Fruit fly (Drosophila melanogaster) whole organism, prepupa: ENCODE data around the gene Fancl.

Experiments
- Blimp-1 ChIP-seq: fragments of 200-800 bp; sonication (Bioruptor generic); optimal IDR thresholded peaks from 3 replicates; lab custom pipeline; 2017; ENCODE audit warnings: missing biosample characterization, missing genetic modification characterization, mild to moderate bottlenecking, moderate library complexity, missing genetic modification reagents
- CG10631 ChIP-seq: fragments of 200-800 bp; sonication (Bioruptor generic); optimal IDR thresholded peaks from 2 replicates; lab custom pipeline; 2016; ENCODE audit warnings: missing biosample characterization, missing genetic modification characterization
- CG10669 ChIP-seq: fragments of 200-800 bp; sonication (Bioruptor generic); optimal IDR thresholded peaks from 3 replicates; lab custom pipeline; 2018; ENCODE audit warnings: missing biosample characterization, mild to moderate bottlenecking, missing genetic modification characterization, moderate library complexity
- CG11294 ChIP-seq: fragments of 200-800 bp; sonication (Bioruptor generic); IDR thresholded peaks from 2 replicates; pipeline ENCODE4 v1.3.6; 2022; ENCODE audit warnings: missing biosample characterization, missing genetic modification characterization
- CG11762 ChIP-seq: fragments of 200-800 bp; sonication (Bioruptor generic); optimal IDR thresholded peaks from 3 replicates; lab custom pipeline; 2016; ENCODE audit warnings: missing biosample characterization, missing genetic modification characterization; ENCODE audit not compliant: insufficient read depth
- CG1621 ChIP-seq: fragments of 200-800 bp; sonication (Bioruptor generic); optimal IDR thresholded peaks from 3 replicates; lab custom pipeline; 2018; ENCODE audit warnings: missing biosample characterization, mild to moderate bottlenecking, missing genetic modification characterization
- CG16779 ChIP-seq: fragments of 200-800 bp; sonication (Bioruptor generic); optimal IDR thresholded peaks from 3 replicates; lab custom pipeline; 2017; ENCODE audit warnings: missing biosample characterization, mild to moderate bottlenecking, missing genetic modification characterization
- CG3032 ChIP-seq: fragments of 200-800 bp; optimal IDR thresholded peaks from 2 replicates; lab custom pipeline; 2019; ENCODE audit warnings: missing biosample characterization, mild to moderate bottlenecking, missing genetic modification characterization, moderate library complexity
- CG32006 ChIP-seq: fragments of 200-800 bp; sonication (Bioruptor generic); optimal IDR thresholded peaks from 3 replicates; lab custom pipeline; 2017; ENCODE audit warnings: missing biosample characterization, mild to moderate bottlenecking, missing genetic modification characterization
- CG3919 ChIP-seq: fragments of 200-800 bp; sonication (Bioruptor generic); optimal IDR thresholded peaks from 3 replicates; lab custom pipeline; 2016; ENCODE audit warnings: missing biosample characterization, missing genetic modification characterization
- CG6163 ChIP-seq: fragments of 200-800 bp; sonication (Bioruptor generic); IDR thresholded peaks from 3 replicates; pipeline ENCODE4 v1.3.6; 2022; ENCODE audit warnings: missing biosample characterization, missing genetic modification characterization
- CG6792 ChIP-seq: fragments of 200-800 bp; sonication (Bioruptor generic); optimal IDR thresholded peaks from 3 replicates; lab custom pipeline; 2016; ENCODE audit warnings: missing biosample characterization, missing genetic modification characterization
- CG6808 ChIP-seq: fragments of 200-800 bp; sonication (Bioruptor generic); optimal IDR thresholded peaks from 3 replicates; lab custom pipeline; 2017; ENCODE audit warnings: missing biosample characterization, missing genetic modification characterization, mild to moderate bottlenecking, moderate library complexity, missing genetic modification reagents
- CG7368 ChIP-seq: fragments of 200-800 bp; sonication (Bioruptor generic); optimal IDR thresholded peaks from 3 replicates; lab custom pipeline; 2016; ENCODE audit warnings: missing biosample characterization, missing genetic modification characterization
- CG8119 ChIP-seq: fragments of 200-800 bp; sonication (Bioruptor generic); IDR thresholded peaks from 3 replicates; pipeline ENCODE4 v1.3.6; 2022; ENCODE audit warnings: missing biosample characterization, missing genetic modification characterization
- CG8319 ChIP-seq: fragments of 200-800 bp; sonication (Bioruptor generic); optimal IDR thresholded peaks from 3 replicates; lab custom pipeline; 2016; ENCODE audit warnings: missing biosample characterization, missing genetic modification characterization
- CG9139 ChIP-seq: fragments of 200-800 bp; sonication (Bioruptor generic); optimal IDR thresholded peaks from 3 replicates; lab custom pipeline; 2017; ENCODE audit warnings: missing biosample characterization, mild to moderate bottlenecking, missing genetic modification characterization
- Eip75B ChIP-seq: fragments of 200-800 bp; sonication (Bioruptor generic); optimal IDR thresholded peaks from 3 replicates; lab custom pipeline; 2016; ENCODE audit warnings: missing biosample characterization, missing genetic modification characterization
- Eip78C ChIP-seq: fragments of 200-800 bp; sonication (Bioruptor generic); peaks from one replicate; lab custom pipeline; 2016; ENCODE audit warnings: missing biosample characterization, missing genetic modification characterization
- Eip93F ChIP-seq: fragments of 200-800 bp; sonication (Bioruptor generic); optimal IDR thresholded peaks from 2 replicates; lab custom pipeline; 2016; ENCODE audit warnings: missing biosample characterization, mild to moderate bottlenecking, missing genetic modification characterization
- Ets96B ChIP-seq: fragments of 200-800 bp; optimal IDR thresholded peaks from 2 replicates; lab custom pipeline; 2019; ENCODE audit warnings: missing biosample characterization, mild to moderate bottlenecking, missing genetic modification characterization, moderate library complexity
- Hr38 ChIP-seq: sonication (Bioruptor generic); optimal IDR thresholded peaks from 2 replicates; lab custom pipeline; 2016; ENCODE audit warnings: missing biosample characterization, missing genetic modification characterization
- Hr4 ChIP-seq: fragments of 200-800 bp; sonication (Bioruptor generic); optimal IDR thresholded peaks from 3 replicates; lab custom pipeline; 2016; ENCODE audit warnings: missing biosample characterization, missing genetic modification characterization
- Lpt ChIP-seq: fragments of 200-800 bp; sonication (Bioruptor generic); optimal IDR thresholded peaks from 3 replicates; lab custom pipeline; 2016; ENCODE audit warnings: missing biosample characterization, missing genetic modification characterization
- OdsH ChIP-seq: fragments of 200-800 bp; sonication (Bioruptor generic); optimal IDR thresholded peaks from 3 replicates; lab custom pipeline; 2016; ENCODE audit warnings: missing biosample characterization, missing genetic modification characterization
- Sox102F ChIP-seq: fragments of 200-800 bp; sonication (Bioruptor generic); optimal IDR thresholded peaks from 2 replicates; lab custom pipeline; 2016; ENCODE audit warnings: missing biosample characterization, mild to moderate bottlenecking, missing genetic modification characterization
- Sox14 ChIP-seq: fragments of 200-800 bp; sonication (Bioruptor generic); optimal IDR thresholded peaks from 3 replicates; lab custom pipeline; 2016; ENCODE audit warnings: missing biosample characterization, missing genetic modification characterization
- Sox15 ChIP-seq: fragments of 200-800 bp; sonication (Bioruptor generic); optimal IDR thresholded peaks from 3 replicates; lab custom pipeline; 2016; ENCODE audit warnings: missing biosample characterization, missing genetic modification characterization
- achi ChIP-seq: fragments of 200-800 bp; sonication (Bioruptor generic); optimal IDR thresholded peaks from 3 replicates; lab custom pipeline; 2016; ENCODE audit warnings: missing biosample characterization, missing genetic modification characterization
- acj6 ChIP-seq: fragments of 200-800 bp; sonication (Bioruptor generic); optimal IDR thresholded peaks from 3 replicates; lab custom pipeline; 2016; ENCODE audit warnings: missing biosample characterization, missing genetic modification characterization
- dsx ChIP-seq: fragments of 200-800 bp; optimal IDR thresholded peaks from 3 replicates; lab custom pipeline; 2019; ENCODE audit warnings: missing biosample characterization, mild to moderate bottlenecking, missing genetic modification characterization, moderate library complexity; ENCODE audit not compliant: poor library complexity, severe bottlenecking
- esn ChIP-seq: fragments of 200-800 bp; sonication (Bioruptor generic); optimal IDR thresholded peaks from 2 replicates; lab custom pipeline; 2016; ENCODE audit warnings: missing biosample characterization, mild to moderate bottlenecking, missing genetic modification characterization, moderate library complexity
- fd59A ChIP-seq: fragments of 200-800 bp; sonication (Bioruptor generic); optimal IDR thresholded peaks from 2 replicates; lab custom pipeline; 2017; ENCODE audit warnings: missing biosample characterization, mild to moderate bottlenecking, missing genetic modification characterization, missing genetic modification reagents
- lz ChIP-seq: fragments of 200-800 bp; sonication (Bioruptor generic); optimal IDR thresholded peaks from 3 replicates; lab custom pipeline; 2016; ENCODE audit warnings: missing biosample characterization, missing genetic modification characterization
- net ChIP-seq: fragments of 200-800 bp; sonication (Bioruptor generic); optimal IDR thresholded peaks from 3 replicates; lab custom pipeline; 2016; ENCODE audit warnings: missing biosample characterization, missing genetic modification characterization
- ss ChIP-seq, 2 experiments: fragments of 200-800 bp; sonication (Bioruptor generic); optimal IDR thresholded peaks; 2 replicates in 1 of 2; 3 replicates in 1 of 2; lab custom pipeline; 2017 to 2018; ENCODE audit warnings: mild to moderate bottlenecking in 2 of 2, missing biosample characterization in 2 of 2, missing genetic modification characterization in 2 of 2, moderate library complexity in 1 of 2
- svp ChIP-seq: fragments of 200-800 bp; sonication (Bioruptor generic); peaks from one replicate; lab custom pipeline; 2016; ENCODE audit warnings: missing biosample characterization, missing genetic modification characterization
- topi ChIP-seq: fragments of 200-800 bp; sonication (Bioruptor generic); optimal IDR thresholded peaks from 3 replicates; lab custom pipeline; 2016; ENCODE audit warnings: missing biosample characterization, missing genetic modification characterization
- vri ChIP-seq: fragments of 200-800 bp; sonication (Bioruptor generic); optimal IDR thresholded peaks from 3 replicates; lab custom pipeline; 2016; ENCODE audit warnings: missing biosample characterization, mild to moderate bottlenecking, missing genetic modification characterization

Fancl gene

DNA sequence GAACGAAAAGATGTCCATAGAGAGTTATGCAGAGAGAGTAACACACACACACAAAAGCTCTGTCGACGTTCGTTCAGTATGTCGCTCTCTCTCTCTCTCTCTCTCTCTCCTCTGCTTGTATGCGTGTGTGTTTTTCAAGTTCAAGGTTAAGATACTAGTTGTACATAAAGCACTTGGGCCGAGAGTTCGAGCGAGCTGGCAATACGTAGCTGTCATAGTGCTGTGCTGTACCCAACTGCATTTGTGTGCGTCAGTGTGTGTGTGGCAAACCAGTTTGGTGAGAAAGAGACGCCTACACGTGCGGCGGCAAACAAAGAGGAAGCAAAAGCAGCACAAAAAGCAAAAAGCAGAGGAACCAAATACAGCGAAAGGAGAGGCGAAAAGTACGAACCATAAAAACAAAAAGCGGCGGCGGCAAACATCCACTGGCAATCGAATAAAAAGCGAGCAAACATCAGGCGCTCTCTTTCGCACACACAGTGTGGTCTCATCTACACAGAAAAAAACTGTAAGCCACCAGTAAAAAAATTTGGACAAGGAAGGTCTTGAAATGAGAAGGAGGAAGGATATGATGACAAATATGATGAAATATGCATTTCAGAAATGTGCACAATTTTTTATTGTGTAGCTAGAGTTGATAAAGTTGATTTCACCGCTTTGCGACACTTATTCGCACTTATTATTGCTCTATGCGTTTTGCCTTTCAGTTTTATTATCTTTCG is 34.7 kb upstream of the Fancl start (continued):
- TF ChIP-seq esn (GFP tag; lab: Kevin White, UChicago) (peak; percentile 88), Sox102F (GFP tag; lab: Kevin White, UChicago) (peak; percentile 81), Ets96B (tag; lab: Kevin White, UChicago) (peak; percentile 90), achi (GFP tag; lab: Kevin White, UChicago) (peak; percentile 91), vri (GFP tag; lab: Kevin White, UChicago) (peak; percentile 91), CG8119 (GFP tag; lab: Robert Waterston, UW) (peak; percentile 91), CG6792 (GFP tag; lab: Kevin White, UChicago) (peak; percentile 90), Sox15 (GFP tag; lab: Kevin White, UChicago) (peak; percentile 87), CG6808 (GFP tag; lab: Kevin White, UChicago) (peak; percentile 84), CG3919 (GFP tag; lab: Kevin White, UChicago) (peak; percentile 95), CG16779 (peak; percentile 66), CG3032 (tag; lab: Kevin White, UChicago) (peak; percentile 88), lz (GFP tag; lab: Kevin White, UChicago) (peak; percentile 85), Blimp-1 (GFP tag; lab: Kevin White, UChicago) (peak; percentile 23), Eip93F (GFP tag; lab: Kevin White, UChicago) (peak; percentile 39), CG8319 (peak; percentile 82), CG7368 (GFP tag; lab: Kevin White, UChicago) (peak; percentile 91), Lpt (peak; percentile 84), Hr38 (GFP tag; lab: Kevin White, UChicago) (no peak), CG10631 (GFP tag; lab: Kevin White, UChicago) (peak; percentile 95), topi (peak; percentile 87), dsx (GFP tag; lab: Kevin White, UChicago) (peak; percentile 85), CG1621 (tag; lab: Kevin White, UChicago) (peak; percentile 88), Eip75B (peak; percentile 89), svp (GFP tag; lab: Kevin White, UChicago) (peak; percentile 89), net (GFP tag; lab: Kevin White, UChicago) (peak; percentile 93), CG9139 (GFP tag; lab: Kevin White, UChicago) (peak; percentile 77), fd59A (peak; percentile 90), OdsH (GFP tag; lab: Kevin White, UChicago) (peak; percentile 94), CG32006 (GFP tag; lab: Kevin White, UChicago) (peak; percentile 93), CG11762 (GFP tag; lab: Kevin White, UChicago) (peak; percentile 91), Eip78C (GFP tag; lab: Kevin White, UChicago) (peak; percentile 98), CG10669 (peak; percentile 88), ss (GFP tag; optimal IDR thresholded peaks at IDR 0.05; lab: Kevin White, UChicago) (peak; percentile 72 to 87), CG6163 (GFP tag; lab: Robert Waterston, UW) (peak; percentile 96), Hr4 (peak; percentile 91), acj6 (peak; percentile 95)

DNA sequence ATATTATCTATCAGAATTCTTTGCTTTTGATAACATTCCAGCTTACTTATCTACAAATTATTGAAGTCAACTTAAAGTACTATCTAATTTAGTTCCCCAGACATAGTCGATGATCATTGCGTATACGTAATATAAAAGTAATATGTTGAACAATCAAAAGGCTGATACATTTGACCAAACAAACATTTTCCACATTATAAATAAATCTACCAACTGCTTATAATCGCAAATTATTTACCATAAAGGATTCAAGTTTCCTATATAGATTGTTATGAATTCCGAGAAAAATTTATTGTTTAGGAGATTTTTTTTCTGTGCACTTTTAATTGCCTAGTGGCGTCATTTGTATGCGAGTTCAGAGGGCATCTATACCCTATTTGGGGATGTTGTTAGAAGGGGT is 34.0 kb upstream of the Fancl start:
- 0 out of 2 replicates have a peak, but pooled peaks have one; percentile 9 for TF ChIP-seq CG11294 (GFP tag; lab: Robert Waterston, UW)
- peak; percentile 3 for TF ChIP-seq acj6
- peak; percentile 75 for TF ChIP-seq Eip78C (GFP tag; lab: Kevin White, UChicago)
- peak; percentile 3 for TF ChIP-seq Sox14 (GFP tag; lab: Kevin White, UChicago)
- peak; percentile 7 for TF ChIP-seq CG10669
- TF ChIP-seq CG9139 (GFP tag; lab: Kevin White, UChicago), result no peak
- no peak for TF ChIP-seq topi
